Fruit fly (Drosophila melanogaster): ENCODE data around the gene Ahcy.

Ahcy gene

DNA sequence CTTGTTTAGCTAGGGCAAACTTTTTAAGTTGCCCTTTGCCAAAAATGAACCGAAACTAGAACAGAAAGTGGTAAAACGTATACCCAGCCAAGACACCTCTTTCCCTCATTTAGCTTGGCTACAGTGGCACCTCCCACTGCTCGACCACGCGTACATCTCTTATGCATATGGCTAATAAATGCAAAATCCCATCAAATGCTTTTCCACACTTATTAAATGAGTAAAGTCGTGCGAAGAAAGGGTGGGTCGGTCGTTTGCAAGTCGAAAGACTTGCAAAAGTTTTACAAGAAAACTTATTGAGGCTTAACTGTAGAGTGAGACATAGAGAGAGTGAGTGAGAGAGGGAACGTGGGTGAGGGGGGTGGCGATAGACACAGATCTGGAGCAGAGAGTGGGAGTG is 43.2 kb upstream of the Ahcy start (continued):
- TF ChIP-seq row (GFP tag; IDR thresholded peaks at IDR 0.05) (peak; percentile 63), gro (GFP tag; optimal IDR thresholded peaks at IDR 0.05) (no peak), CG11560 (tag; IDR thresholded peaks at IDR 0.05) (no peak), Sox100B (GFP tag; optimal IDR thresholded peaks at IDR 0.05) (no peak), bsh (GFP tag; optimal IDR thresholded peaks at IDR 0.05) (peak in 1 of 2 experiments; percentile 3), CG30431 (GFP tag; optimal IDR thresholded peaks at IDR 0.05) (no peak), HLH3B (GFP tag; IDR thresholded peaks at IDR 0.05) (0 out of 2 replicates have a peak, but pooled peaks have one; percentile 12), en (GFP tag; optimal IDR thresholded peaks at IDR 0.05) (no peak), Med (GFP tag) (peak; percentile 68), CG2678 (tag; optimal IDR thresholded peaks at IDR 0.05) (peak; percentile 3), CG7839 (tag; optimal IDR thresholded peaks at IDR 0.05) (peak; percentile 16), Lim3 (GFP tag; IDR thresholded peaks at IDR 0.05) (no peak), CG17385 (GFP tag; optimal IDR thresholded peaks at IDR 0.05) (no peak), CG8290 (GFP tag; optimal IDR thresholded peaks at IDR 0.05) (no peak), CG8290 (tag; optimal IDR thresholded peaks at IDR 0.05) (peak in 1 of 2 experiments; percentile 29), dm (GFP tag; optimal IDR thresholded peaks at IDR 0.05) (no peak), CG10274 (GFP tag; optimal IDR thresholded peaks at IDR 0.05) (no peak), gce (GFP tag; IDR thresholded peaks at IDR 0.05) (no peak), sens-2 (GFP tag; IDR thresholded peaks at IDR 0.05) (no peak), TFAM (GFP tag; optimal IDR thresholded peaks at IDR 0.05) (no peak), CG18599 (GFP tag; optimal IDR thresholded peaks at IDR 0.05) (peak; percentile 23), Oli (tag; optimal IDR thresholded peaks at IDR 0.05) (no peak), Vsx1 (GFP tag; optimal IDR thresholded peaks at IDR 0.05) (no peak), CG13424 (tag; optimal IDR thresholded peaks at IDR 0.05) (no peak), phol (tag; optimal IDR thresholded peaks at IDR 0.05) (no peak), Taf1 (GFP tag; IDR thresholded peaks at IDR 0.05) (no peak), NC2α (GFP tag; optimal IDR thresholded peaks at IDR 0.05) (no peak), C15 (GFP tag; IDR thresholded peaks at IDR 0.05) (no peak), grau (tag; optimal IDR thresholded peaks at IDR 0.05) (peak; percentile 71), Side (GFP tag; optimal IDR thresholded peaks at IDR 0.05) (no peak), CG11504 (tag; optimal IDR thresholded peaks at IDR 0.05) (peak; percentile 8), Rx (GFP tag; IDR thresholded peaks at IDR 0.05) (no peak), zfh1 (GFP tag; IDR thresholded peaks at IDR 0.05) (peak; percentile 23; the same call in 1 of the 3 replicates), Xrp1 (GFP tag; IDR thresholded peaks at IDR 0.05) (no peak), sd (tag; optimal IDR thresholded peaks at IDR 0.05) (no peak), MTF-1 (GFP tag; optimal IDR thresholded peaks at IDR 0.05; ENCODE audit: borderline replicate concordance) (no peak), CG8359 (GFP tag; optimal IDR thresholded peaks at IDR 0.05; ENCODE audit: borderline replicate concordance) (no peak), CG3847 (GFP tag; IDR thresholded peaks at IDR 0.05) (0 out of 2 replicates have a peak, but pooled peaks have one; percentile 10), Atf6 (GFP tag; IDR thresholded peaks at IDR 0.05) (no peak), ci (GFP tag; IDR thresholded peaks at IDR 0.05) (no peak), ind (GFP tag; optimal IDR thresholded peaks at IDR 0.05) (peak; percentile 8), CG1602 (GFP tag; optimal IDR thresholded peaks at IDR 0.05) (no peak), Scr (GFP tag; IDR thresholded peaks at IDR 0.05; ENCODE audit: partially characterized antibody) (no peak), CG10462 (GFP tag; optimal IDR thresholded peaks at IDR 0.05) (no peak), CG14667 (GFP tag; IDR thresholded peaks at IDR 0.05) (no peak)
